Worm (Caenorhabditis elegans) whole organism, L1 larva: ENCODE data around the gene nhr-30.

Source experiments
- C16A3.4 ChIP-seq: fragments of 150-350 bp; optimal IDR thresholded peaks from 2 replicates; lab custom pipeline; 2014; ENCODE audit warnings: missing biosample characterization, missing genetic modification characterization
- F16B12.6 ChIP-seq: fragments of 150-350 bp; optimal IDR thresholded peaks from 2 replicates; lab custom pipeline; 2014; ENCODE audit warnings: missing biosample characterization, missing genetic modification characterization
- aha-1 ChIP-seq: fragments of 150-350 bp; optimal IDR thresholded peaks from 2 replicates; lab custom pipeline; 2014; ENCODE audit warnings: missing biosample characterization, missing genetic modification characterization
- ceh-82 ChIP-seq, 3 experiments: fragments of 150-350 bp in 1 of 3; sonication (generic microtip) in 2 of 3; optimal IDR thresholded peaks; 2 replicates each; lab custom pipeline; 2014 to 2017; ENCODE audit warnings: missing biosample characterization in 3 of 3, missing genetic modification characterization in 3 of 3
- ceh-88 ChIP-seq: fragments of 200-800 bp; sonication (Bioruptor generic); IDR thresholded peaks from 2 replicates; pipeline ENCODE4 v1.3.6; 2022; ENCODE audit warnings: missing genetic modification characterization, missing compliant biosample characterization
- ces-1 ChIP-seq: fragments of 150-350 bp; optimal IDR thresholded peaks from 2 replicates; lab custom pipeline; 2014; ENCODE audit warnings: missing biosample characterization, missing genetic modification reagents, missing genetic modification characterization
- dsc-1 ChIP-seq: sonication (generic microtip); optimal IDR thresholded peaks from 2 replicates; lab custom pipeline; 2016; ENCODE audit warnings: mild to moderate bottlenecking, missing genetic modification characterization, missing compliant biosample characterization
- efl-1 ChIP-seq, 4 experiments: fragments of 150-350 bp; optimal IDR thresholded peaks in 3 of 4; peaks in 1 of 4; 1 replicate in 1 of 4; 2 replicates in 3 of 4; lab custom pipeline; 2014; ENCODE audit warnings: missing biosample characterization in 2 of 4, missing genetic modification characterization in 2 of 4, missing genetic modification reagents in 2 of 4
- elt-3 ChIP-seq, 6 experiments: fragments of 150-350 bp in 1 of 6; sonication (generic microtip); optimal IDR thresholded peaks; 2 replicates each; lab custom pipeline; 2017 to 2018; ENCODE audit warnings: missing biosample characterization in 6 of 6, missing genetic modification characterization in 6 of 6, inconsistent platforms in 1 of 6
- fkh-4 ChIP-seq: sonication (generic microtip); optimal IDR thresholded peaks from 2 replicates; lab custom pipeline; 2016; ENCODE audit warnings: missing compliant biosample characterization, missing genetic modification characterization, borderline replicate concordance
- fkh-8 ChIP-seq: sonication (generic microtip); optimal IDR thresholded peaks from 2 replicates; lab custom pipeline; 2016; ENCODE audit warnings: mild to moderate bottlenecking, missing genetic modification characterization, missing compliant biosample characterization
- hlh-4 ChIP-seq: sonication (generic microtip); optimal IDR thresholded peaks from 2 replicates; lab custom pipeline; 2016; ENCODE audit warnings: mild to moderate bottlenecking, missing genetic modification characterization, missing compliant biosample characterization
- isw-1 ChIP-seq: fragments of 200-800 bp; sonication (Bioruptor generic); IDR thresholded peaks from 2 replicates; pipeline ENCODE4 v1.3.6; 2022; ENCODE audit warnings: missing genetic modification characterization, missing compliant biosample characterization
- lin-13 ChIP-seq: fragments of 150-350 bp; optimal IDR thresholded peaks from 2 replicates; lab custom pipeline; 2014; ENCODE audit warnings: missing biosample characterization, missing genetic modification reagents, missing genetic modification characterization
- lin-14 ChIP-seq: fragments of 200-800 bp; sonication (Bioruptor generic); optimal IDR thresholded peaks from 2 replicates; lab custom pipeline; 2018; ENCODE audit warnings: mild to moderate bottlenecking, missing genetic modification characterization, moderate library complexity, missing compliant biosample characterization
- lin-15B ChIP-seq: fragments of 150-350 bp; sonication (generic microtip); optimal IDR thresholded peaks from 3 replicates; lab custom pipeline; 2014; ENCODE audit warnings: missing biosample characterization, missing genetic modification characterization
- lin-35 ChIP-seq, 2 experiments: fragments of 150-350 bp; optimal IDR thresholded peaks; 2 replicates each; lab custom pipeline; 2014; ENCODE audit warnings: missing biosample characterization in 2 of 2, missing genetic modification characterization in 2 of 2, missing genetic modification reagents in 2 of 2
- lir-3 ChIP-seq: sonication (generic microtip); optimal IDR thresholded peaks from 2 replicates; lab custom pipeline; 2016; ENCODE audit warnings: mild to moderate bottlenecking, missing genetic modification characterization, moderate library complexity, missing compliant biosample characterization; ENCODE audit not compliant: poor library complexity
- nhr-11 ChIP-seq: fragments of 150-350 bp; optimal IDR thresholded peaks from 2 replicates; lab custom pipeline; 2014; ENCODE audit warnings: missing biosample characterization, missing genetic modification characterization
- nhr-19 ChIP-seq: fragments of 200-800 bp; sonication (Bioruptor generic); conservative IDR thresholded peaks from 2 replicates; pipeline ENCODE4 v1.3.6; 2022; ENCODE audit warnings: missing genetic modification characterization, missing compliant biosample characterization
- nhr-47 ChIP-seq: sonication (generic microtip); optimal IDR thresholded peaks from 2 replicates; lab custom pipeline; 2016; ENCODE audit warnings: mild to moderate bottlenecking, missing genetic modification characterization, moderate library complexity, missing compliant biosample characterization
- nhr-71 ChIP-seq: sonication (generic microtip); optimal IDR thresholded peaks from 2 replicates; lab custom pipeline; 2016; ENCODE audit warnings: mild to moderate bottlenecking, missing genetic modification characterization, moderate library complexity, missing compliant biosample characterization
- nhr-77 ChIP-seq: fragments of 150-350 bp; optimal IDR thresholded peaks from 2 replicates; lab custom pipeline; 2014; ENCODE audit warnings: missing biosample characterization, missing genetic modification characterization
- nhr-85 ChIP-seq: sonication (generic microtip); peaks from one replicate; lab custom pipeline; 2016; ENCODE audit warnings: missing genetic modification characterization, inconsistent platforms, missing compliant biosample characterization
- nhr-90 ChIP-seq: sonication (generic microtip); optimal IDR thresholded peaks from 2 replicates; lab custom pipeline; 2016; ENCODE audit warnings: mild to moderate bottlenecking, missing genetic modification characterization, missing compliant biosample characterization; ENCODE audit not compliant: poor library complexity
- pax-3 ChIP-seq: fragments of 200-800 bp; sonication (Bioruptor generic); optimal IDR thresholded peaks from 2 replicates; lab custom pipeline; 2018; ENCODE audit warnings: mild to moderate bottlenecking, missing genetic modification characterization, moderate library complexity, missing compliant biosample characterization
- snpc-4 ChIP-seq: fragments of 150-350 bp; optimal IDR thresholded peaks from 2 replicates; lab custom pipeline; 2014; ENCODE audit warnings: missing biosample characterization, missing genetic modification characterization
- snu-23 ChIP-seq: sonication (generic microtip); optimal IDR thresholded peaks from 2 replicates; lab custom pipeline; 2016; ENCODE audit warnings: missing genetic modification characterization, missing compliant biosample characterization
- sox-4 ChIP-seq: sonication (generic microtip); optimal IDR thresholded peaks from 2 replicates; lab custom pipeline; 2016; ENCODE audit warnings: missing genetic modification characterization, missing compliant biosample characterization
- sup-37 ChIP-seq: fragments of 200-800 bp; sonication (Bioruptor generic); optimal IDR thresholded peaks from 2 replicates; lab custom pipeline; 2018; ENCODE audit warnings: mild to moderate bottlenecking, missing genetic modification characterization, missing compliant biosample characterization
- unc-130 ChIP-seq: fragments of 150-350 bp; optimal IDR thresholded peaks from 2 replicates; lab custom pipeline; 2017; ENCODE audit warnings: missing biosample characterization, missing genetic modification characterization, inconsistent platforms
- unc-86 ChIP-seq: sonication (generic microtip); optimal IDR thresholded peaks from 2 replicates; lab custom pipeline; 2016; ENCODE audit warnings: missing genetic modification characterization, missing compliant biosample characterization
- unc-98 ChIP-seq: fragments of 200-800 bp; sonication (Bioruptor generic); IDR thresholded peaks from 2 replicates; pipeline ENCODE4 v1.3.6; 2022; ENCODE audit warnings: missing genetic modification characterization, missing compliant biosample characterization
- vab-15 ChIP-seq: sonication (generic microtip); optimal IDR thresholded peaks from 2 replicates; lab custom pipeline; 2017; ENCODE audit warnings: missing genotype, mild to moderate bottlenecking, missing genetic modification characterization, missing compliant biosample characterization
- ztf-11 ChIP-seq, 2 experiments: sonication (generic microtip); optimal IDR thresholded peaks; 2 replicates each; lab custom pipeline; 2016 to 2017; ENCODE audit warnings: missing genetic modification characterization in 2 of 2, missing biosample characterization in 1 of 2, missing compliant biosample characterization in 1 of 2

nhr-30 gene

DNA sequence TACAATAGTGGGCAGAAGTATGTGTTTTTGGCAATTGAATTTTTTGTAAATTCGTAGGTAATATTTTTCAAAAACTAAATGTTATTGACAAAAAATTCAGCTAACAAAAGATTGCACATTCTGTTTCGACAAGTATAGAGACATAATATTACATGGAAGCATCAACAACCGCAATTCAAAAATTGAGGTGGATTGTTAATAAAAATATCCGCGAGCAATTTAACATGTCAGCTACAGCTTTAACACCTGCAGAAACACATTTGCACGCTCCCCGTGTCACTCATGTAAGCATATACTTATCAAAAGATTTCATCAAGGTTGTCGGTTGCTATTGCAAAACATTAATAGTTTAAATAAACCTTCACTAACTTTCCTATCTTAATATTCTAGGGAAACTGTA, 9.3 kb upstream of the nhr-30 start, which contains the start of gene srsx-34:
TSS of gene srsx-34 (plus strand) at position 301 of the 400 bp plus-strand sequence.
- TF ChIP-seq nhr-90 (no peak), lir-3 (tag; lab: Kevin White, UChicago) (no peak), unc-98 (GFP tag; lab: Robert Waterston, UW) (no peak)
- TF ChIP-seq, all 84 proteins: peak for 0

DNA sequence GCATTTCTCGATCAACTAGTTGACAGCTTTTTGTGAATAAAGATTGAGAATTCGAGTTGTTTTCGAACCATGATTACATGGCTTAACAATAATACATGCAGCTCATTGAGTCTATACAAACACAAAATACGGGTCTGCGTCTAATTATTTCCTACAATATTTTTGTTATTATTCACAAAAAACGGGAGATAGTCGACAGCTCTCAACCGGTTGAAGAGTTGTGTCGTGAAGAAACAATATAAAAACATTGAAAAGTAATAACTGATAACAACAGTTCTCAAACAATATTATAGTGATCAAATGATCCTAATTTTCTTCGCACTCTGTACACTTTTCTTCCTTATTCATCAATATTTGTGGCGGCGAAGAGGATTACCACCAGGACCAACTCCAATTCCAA, 3.9 kb upstream of the nhr-30 start, which contains the start of gene cyp-33B1:
TSS of gene cyp-33B1 (plus strand) at position 301 of the 400 bp plus-strand sequence.
- TF ChIP-seq snu-23 (GFP tag; lab: Kevin White, UChicago) (no peak), ceh-82 (tag; optimal IDR thresholded peaks at IDR 0.05; lab: Kevin White, UChicago) (no peak), unc-130 (tag; lab: Kevin White, UChicago) (no peak), pax-3 (tag; lab: Kevin White, UChicago) (no peak), F16B12.6 (no peak), unc-86 (no peak), aha-1 (tag; lab: Kevin White, UChicago) (no peak), ces-1 (no peak), fkh-4 (tag; lab: Kevin White, UChicago) (no peak), snpc-4 (tag; lab: Kevin White, UChicago) (no peak), C16A3.4 (tag; lab: Kevin White, UChicago) (no peak), dsc-1 (tag; lab: Kevin White, UChicago) (no peak), isw-1 (GFP tag; lab: Robert Waterston, UW) (no peak), vab-15 (tag; lab: Kevin White, UChicago) (no peak), nhr-19 (GFP tag; lab: Robert Waterston, UW) (no peak), lin-35 (GFP tag; optimal IDR thresholded peaks at IDR 0.05; lab: Kevin White, UChicago) (no peak), nhr-71 (no peak)
- TF ChIP-seq, all 84 proteins: peak for 0

DNA sequence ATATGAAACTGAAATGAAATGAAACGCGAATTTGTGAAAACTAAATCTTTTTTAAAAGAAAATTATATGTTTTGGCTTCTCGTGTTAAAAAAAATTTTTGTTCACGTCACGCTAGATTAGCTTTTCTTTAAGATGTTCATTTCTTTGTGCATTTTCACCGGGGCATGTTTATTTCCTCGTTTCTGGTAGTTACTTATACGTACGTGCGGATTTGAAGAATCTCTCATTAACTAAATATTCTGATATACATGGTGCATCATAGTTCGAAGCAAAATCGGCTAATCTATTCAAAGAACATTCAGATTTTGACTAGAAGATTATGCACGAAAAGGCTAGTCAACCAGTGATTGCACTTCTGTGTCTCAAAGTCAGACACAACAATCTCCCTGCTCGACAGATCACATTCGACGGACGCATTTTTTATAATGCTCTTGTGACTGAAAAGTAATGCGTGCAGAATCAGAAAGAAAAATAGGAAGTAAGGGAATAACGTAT, 2.6 kb downstream of the nhr-30 start, which contains the start of gene C25E10.17:
TSS of gene C25E10.17 (minus strand) at position 51 of the 495 bp plus-strand sequence.
- peak; percentile 44 for TF ChIP-seq pax-3 (tag; lab: Kevin White, UChicago)
- TF ChIP-seq fkh-4 (tag; lab: Kevin White, UChicago), result no peak
- TF ChIP-seq fkh-8, result peak; percentile 89
- peak; percentile 37 for TF ChIP-seq nhr-11
- TF ChIP-seq lin-14 (GFP tag; lab: Kevin White, UChicago), result peak; percentile 13
- no peak for TF ChIP-seq lin-15B (tag; lab: Kevin White, UChicago)
- no peak for TF ChIP-seq nhr-77 (tag; lab: Kevin White, UChicago)
- TF ChIP-seq nhr-71, result peak; percentile 42
- no peak for TF ChIP-seq sup-37 (GFP tag; lab: Kevin White, UChicago)
- TF ChIP-seq nhr-47 (tag; lab: Kevin White, UChicago), result peak; percentile 43
- no peak for TF ChIP-seq lin-13 (GFP tag; lab: Kevin White, UChicago)
- peak; percentile 67 for TF ChIP-seq dsc-1 (tag; lab: Kevin White, UChicago)
- peak; percentile 58 for TF ChIP-seq sox-4 (tag; lab: Kevin White, UChicago)
- TF ChIP-seq, all 84 proteins: peak for 8

DNA sequence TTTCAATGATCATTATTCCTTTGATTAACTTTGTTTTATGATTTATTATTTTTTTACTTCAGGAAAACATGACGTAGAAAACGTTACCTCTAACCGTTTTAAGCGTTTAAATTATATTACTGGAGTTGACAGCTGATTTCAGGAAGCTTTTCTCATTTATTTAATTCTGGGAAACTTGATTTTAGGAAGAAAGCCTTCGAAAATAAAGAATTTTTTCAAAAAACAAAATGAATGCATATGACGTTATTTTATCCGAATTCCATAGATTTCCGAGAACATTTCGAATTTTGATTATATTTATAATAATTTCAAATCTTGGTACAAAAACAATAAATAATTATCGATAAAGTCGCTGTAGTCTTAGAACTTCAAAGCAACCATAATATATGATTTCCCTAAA, 4.3 kb downstream of the nhr-30 start:
- TF ChIP-seq nhr-47 (tag; lab: Kevin White, UChicago), result peak; percentile 31
- TF ChIP-seq hlh-4 (tag; lab: Kevin White, UChicago), result peak; percentile 97
- TF ChIP-seq lir-3 (tag; lab: Kevin White, UChicago), result no peak
- TF ChIP-seq nhr-71, result peak; percentile 32
- TF ChIP-seq, all 84 proteins: peak for 3

DNA sequence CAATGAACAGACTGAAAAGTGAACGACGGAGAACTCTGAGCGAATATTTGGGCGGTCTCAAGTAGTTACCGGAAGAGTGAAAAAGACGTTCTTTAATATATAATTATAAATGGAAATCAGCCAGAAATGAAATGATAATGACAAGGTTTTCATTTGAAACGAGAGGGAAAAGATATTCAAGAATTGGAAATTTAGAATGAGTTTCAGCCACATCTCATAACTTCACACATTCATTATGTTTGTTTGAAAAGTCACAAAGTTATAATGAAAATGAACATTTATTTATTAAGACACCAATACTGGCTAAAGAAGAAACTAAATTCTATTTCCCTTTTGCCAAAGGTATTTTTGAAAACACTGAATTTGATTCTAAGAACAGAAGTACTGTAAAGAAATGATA, 6.1 kb downstream of the nhr-30 start, which contains the start of gene C25E10.7:
TSS of gene C25E10.7 (minus strand) at position 101 of the 400 bp plus-strand sequence.
- TF ChIP-seq lin-14 (GFP tag; lab: Kevin White, UChicago) (no peak), elt-3 (tag; optimal IDR thresholded peaks at IDR 0.05; lab: Kevin White, UChicago) (no peak), ceh-88 (GFP tag; lab: Robert Waterston, UW) (no peak), nhr-90 (no peak), efl-1 (optimal IDR thresholded peaks at IDR 0.05; lab: Kevin White, UChicago) (no peak), efl-1 (GFP tag; optimal IDR thresholded peaks at IDR 0.05 in 1 of 2; lab: Kevin White, UChicago) (peak in 1 of 2 experiments; percentile 40), nhr-85 (no peak), aha-1 (tag; lab: Kevin White, UChicago) (no peak), ztf-11 (tag; optimal IDR thresholded peaks at IDR 0.05; lab: Kevin White, UChicago) (no peak)
